Fruit fly (Drosophila melanogaster): ENCODE data around the gene CG6683.

DNA sequence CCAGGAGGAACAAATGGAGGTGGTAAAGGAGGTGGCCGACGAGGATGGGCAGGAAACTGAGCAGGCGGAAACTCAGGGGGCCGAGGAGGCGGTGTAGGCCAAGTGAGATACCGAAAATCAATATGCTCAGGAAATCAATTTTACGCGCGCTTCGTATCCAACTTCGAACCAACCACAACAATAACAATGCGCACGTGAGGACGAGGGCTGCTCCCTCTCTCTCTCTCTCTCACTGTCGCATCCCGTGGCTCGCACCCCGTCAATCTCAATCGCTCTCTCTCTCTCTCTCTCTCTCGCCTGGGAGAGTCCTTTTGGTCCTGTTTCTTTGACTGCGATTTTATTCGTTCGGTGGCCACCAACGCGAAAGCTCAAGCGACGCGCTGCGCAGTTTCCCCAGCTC lies 2.3 kb downstream of the CG6683 start, which contains the start of gene CG6765:
- no peak for TF ChIP-seq br (GFP tag; optimal IDR thresholded peaks at IDR 0.05)
- no peak for TF ChIP-seq h (GFP tag; optimal IDR thresholded peaks at IDR 0.05)
- TF ChIP-seq rgr (GFP tag; optimal IDR thresholded peaks at IDR 0.05) = no peak
- no peak for TF ChIP-seq usp (GFP tag; optimal IDR thresholded peaks at IDR 0.05)

All from whole organism, wandering third instar larva.